Fruit fly (Drosophila melanogaster) whole organism, embryonic: ENCODE data around the gene bab1.

Source experiments
- Asciz ChIP-seq: fragments of 200-800 bp; sonication (Bioruptor generic); optimal IDR thresholded peaks from 2 replicates; lab custom pipeline; 2017; ENCODE audit warnings: missing biosample characterization, mild to moderate bottlenecking, missing genetic modification characterization, missing genetic modification reagents
- CG10209 ChIP-seq: fragments of 200-800 bp; sonication (Bioruptor generic); optimal IDR thresholded peaks from 3 replicates; lab custom pipeline; 2017; ENCODE audit warnings: missing biosample characterization, mild to moderate bottlenecking, missing genetic modification characterization, missing genetic modification reagents
- CG10431 ChIP-seq: fragments of 200-800 bp; sonication (Bioruptor generic); optimal IDR thresholded peaks from 3 replicates; lab custom pipeline; 2018; ENCODE audit warnings: missing biosample characterization, mild to moderate bottlenecking, missing genetic modification characterization
- CG10543 ChIP-seq: fragments of 200-800 bp; sonication (Bioruptor generic); optimal IDR thresholded peaks from 3 replicates; lab custom pipeline; 2017; ENCODE audit warnings: missing biosample characterization, mild to moderate bottlenecking, missing genetic modification characterization, moderate library complexity
- CG11456 ChIP-seq: fragments of 200-800 bp; sonication (Bioruptor generic); IDR thresholded peaks from 3 replicates; pipeline ENCODE4 v1.3.6; 2022; ENCODE audit warnings: missing biosample characterization, missing genetic modification characterization
- CG12942 ChIP-seq: fragments of 200-800 bp; sonication (Bioruptor generic); optimal IDR thresholded peaks from 3 replicates; lab custom pipeline; 2016; ENCODE audit warnings: missing biosample characterization, missing genetic modification characterization
- CG13123 ChIP-seq: fragments of 200-800 bp; sonication (Bioruptor generic); optimal IDR thresholded peaks from 2 replicates; lab custom pipeline; 2016; ENCODE audit warnings: missing biosample characterization, missing genetic modification characterization
- CG13296 ChIP-seq: fragments of 200-800 bp; sonication (Bioruptor generic); optimal IDR thresholded peaks from 3 replicates; lab custom pipeline; 2018; ENCODE audit warnings: missing biosample characterization, mild to moderate bottlenecking, missing genetic modification characterization
- CG13424 ChIP-seq: fragments of 200-800 bp; sonication (Bioruptor generic); optimal IDR thresholded peaks from 2 replicates; lab custom pipeline; 2019; ENCODE audit warnings: missing biosample characterization, mild to moderate bottlenecking, missing genetic modification characterization, moderate library complexity
- CG15696 ChIP-seq: fragments of 200-800 bp; sonication (Bioruptor generic); optimal IDR thresholded peaks from 2 replicates; lab custom pipeline; 2019; ENCODE audit warnings: missing biosample characterization, mild to moderate bottlenecking, missing genetic modification characterization, moderate library complexity
- CG17359 ChIP-seq: fragments of 200-800 bp; sonication (Bioruptor generic); optimal IDR thresholded peaks from 3 replicates; lab custom pipeline; 2018; ENCODE audit warnings: missing biosample characterization, mild to moderate bottlenecking, missing genetic modification characterization, moderate library complexity
- CG18619 ChIP-seq: fragments of 200-800 bp; sonication (Bioruptor generic); optimal IDR thresholded peaks from 3 replicates; lab custom pipeline; 2017; ENCODE audit warnings: missing biosample characterization, mild to moderate bottlenecking, missing genetic modification characterization
- CG2120 ChIP-seq: fragments of 200-800 bp; sonication (Bioruptor generic); optimal IDR thresholded peaks from 3 replicates; lab custom pipeline; 2016; ENCODE audit warnings: missing biosample characterization, missing genetic modification characterization
- CG2129 ChIP-seq: fragments of 200-800 bp; sonication (Bioruptor generic); IDR thresholded peaks from 2 replicates; pipeline ENCODE4 v1.3.6; 2022; ENCODE audit warnings: missing biosample characterization, missing genetic modification characterization; ENCODE audit not compliant: partially characterized antibody
- CG2678 ChIP-seq: fragments of 200-800 bp; sonication (Bioruptor generic); optimal IDR thresholded peaks from 3 replicates; lab custom pipeline; 2019; ENCODE audit warnings: missing biosample characterization, mild to moderate bottlenecking, missing genetic modification characterization, moderate library complexity
- CG33213 ChIP-seq: fragments of 200-800 bp; sonication (Bioruptor generic); optimal IDR thresholded peaks from 3 replicates; lab custom pipeline; 2016; ENCODE audit warnings: missing biosample characterization, missing genetic modification characterization
- CG4404 ChIP-seq: fragments of 200-800 bp; sonication (Bioruptor generic); IDR thresholded peaks from 2 replicates; pipeline ENCODE4 v1.3.6; 2022; ENCODE audit warnings: missing biosample characterization, missing genetic modification characterization
- CG6689 ChIP-seq: fragments of 200-800 bp; sonication (Bioruptor generic); IDR thresholded peaks from 2 replicates; pipeline ENCODE4 v1.3.6; 2022; ENCODE audit warnings: missing biosample characterization, missing genetic modification characterization
- CG7556 ChIP-seq: fragments of 200-800 bp; sonication (Bioruptor generic); optimal IDR thresholded peaks from 2 replicates; lab custom pipeline; 2017; ENCODE audit warnings: missing biosample characterization, mild to moderate bottlenecking, missing genetic modification characterization
- CG8281 ChIP-seq: fragments of 200-800 bp; sonication (Bioruptor generic); optimal IDR thresholded peaks from 2 replicates; lab custom pipeline; 2018; ENCODE audit warnings: missing biosample characterization, mild to moderate bottlenecking, missing genetic modification characterization, moderate library complexity
- CG9797 ChIP-seq: fragments of 200-800 bp; sonication (Bioruptor generic); optimal IDR thresholded peaks from 3 replicates; lab custom pipeline; 2018; ENCODE audit warnings: missing biosample characterization, mild to moderate bottlenecking, missing genetic modification characterization
- E2f1 ChIP-seq: fragments of 200-800 bp; sonication (Bioruptor generic); IDR thresholded peaks from 2 replicates; pipeline ENCODE4 v1.3.6; 2022; ENCODE audit warnings: missing biosample characterization, missing genetic modification characterization
- Ets65A ChIP-seq: fragments of 200-800 bp; sonication (Bioruptor generic); peaks from one replicate; lab custom pipeline; 2016; ENCODE audit warnings: missing biosample characterization, missing genetic modification characterization
- Fer3 ChIP-seq: fragments of 200-800 bp; sonication (Bioruptor generic); optimal IDR thresholded peaks from 2 replicates; lab custom pipeline; 2018; ENCODE audit warnings: missing biosample characterization, mild to moderate bottlenecking, missing genetic modification characterization, moderate library complexity
- H15 ChIP-seq: fragments of 200-800 bp; sonication (Bioruptor generic); IDR thresholded peaks from 3 replicates; pipeline ENCODE4 v1.3.6; 2022; ENCODE audit warnings: missing biosample characterization, missing genetic modification characterization
- Lpt ChIP-seq: fragments of >200 bp; optimal IDR thresholded peaks from 2 replicates; lab custom pipeline; 2018; ENCODE audit warnings: missing biosample characterization, missing genetic modification characterization
- Mad ChIP-seq: fragments of 200-800 bp; sonication (Bioruptor generic); optimal IDR thresholded peaks from 2 replicates; lab custom pipeline; 2016; ENCODE audit warnings: missing biosample characterization, missing genetic modification characterization
- Meics ChIP-seq: fragments of 200-800 bp; sonication (Bioruptor generic); optimal IDR thresholded peaks from 2 replicates; lab custom pipeline; 2017; ENCODE audit warnings: missing biosample characterization, mild to moderate bottlenecking, missing genetic modification characterization
- PHDP ChIP-seq: fragments of 200-800 bp; sonication (Bioruptor generic); optimal IDR thresholded peaks from 3 replicates; lab custom pipeline; 2018; ENCODE audit warnings: missing biosample characterization, mild to moderate bottlenecking, missing genetic modification characterization, moderate library complexity
- Ptx1 ChIP-seq: fragments of 200-800 bp; sonication (Bioruptor generic); IDR thresholded peaks from 2 replicates; pipeline ENCODE4 v1.3.6; 2022; ENCODE audit warnings: missing biosample characterization, missing genetic modification characterization
- ap ChIP-seq: fragments of 200-800 bp; sonication (Bioruptor generic); IDR thresholded peaks from 2 replicates; pipeline ENCODE4 v1.3.6; 2022; ENCODE audit warnings: missing biosample characterization, missing genetic modification characterization
- ase ChIP-seq: fragments of 200-800 bp; sonication (Bioruptor generic); IDR thresholded peaks from 3 replicates; pipeline ENCODE4 v1.3.6; 2022; ENCODE audit warnings: missing biosample characterization, missing genetic modification characterization
- az2 ChIP-seq: fragments of 200-800 bp; sonication (Bioruptor generic); optimal IDR thresholded peaks from 3 replicates; lab custom pipeline; 2016; ENCODE audit warnings: missing biosample characterization, missing genetic modification characterization
- bbx ChIP-seq: fragments of 200-800 bp; sonication (Bioruptor generic); IDR thresholded peaks from 2 replicates; pipeline ENCODE4 v1.3.6; 2022; ENCODE audit warnings: missing biosample characterization, missing genetic modification characterization; ENCODE audit not compliant: partially characterized antibody
- bcd ChIP-seq: fragments of 200-800 bp; sonication (Bioruptor generic); optimal IDR thresholded peaks from 2 replicates; lab custom pipeline; 2017; ENCODE audit warnings: missing biosample characterization, mild to moderate bottlenecking, missing genetic modification characterization
- cas ChIP-seq: fragments of 200-800 bp; sonication (Bioruptor generic); IDR thresholded peaks from 2 replicates; pipeline ENCODE4 v1.3.6; 2022; ENCODE audit warnings: missing biosample characterization, missing genetic modification characterization
- cg ChIP-seq: fragments of 200-800 bp; sonication (Bioruptor generic); optimal IDR thresholded peaks from 3 replicates; lab custom pipeline; 2019; ENCODE audit warnings: missing biosample characterization, mild to moderate bottlenecking, missing genetic modification characterization, moderate library complexity
- dysf ChIP-seq: fragments of 200-800 bp; sonication (Bioruptor generic); IDR thresholded peaks from 3 replicates; pipeline ENCODE4 v1.3.6; 2022; ENCODE audit warnings: missing biosample characterization, missing genetic modification characterization
- ems ChIP-seq: fragments of 200-800 bp; sonication (Bioruptor generic); optimal IDR thresholded peaks from 3 replicates; lab custom pipeline; 2016; ENCODE audit warnings: missing biosample characterization, missing genetic modification characterization
- fd96Cb ChIP-seq: fragments of 200-800 bp; sonication (Bioruptor generic); optimal IDR thresholded peaks from 2 replicates; lab custom pipeline; 2018; ENCODE audit warnings: missing biosample characterization, mild to moderate bottlenecking, missing genetic modification characterization, moderate library complexity
- grau ChIP-seq: fragments of 200-800 bp; optimal IDR thresholded peaks from 3 replicates; lab custom pipeline; 2019; ENCODE audit warnings: missing biosample characterization, mild to moderate bottlenecking, missing genetic modification characterization, moderate library complexity
- nerfin-2 ChIP-seq: fragments of 200-800 bp; sonication (Bioruptor generic); IDR thresholded peaks from 2 replicates; pipeline ENCODE4 v1.3.6; 2022; ENCODE audit warnings: missing biosample characterization, missing genetic modification characterization; ENCODE audit not compliant: partially characterized antibody
- p53 ChIP-seq: fragments of 200-800 bp; sonication (Bioruptor generic); optimal IDR thresholded peaks from 2 replicates; lab custom pipeline; 2016; ENCODE audit warnings: missing biosample characterization, missing genetic modification characterization
- pan ChIP-seq, 4 experiments: fragments of >200 bp in 3 of 4; fragments of 200-800 bp in 1 of 4; sonication (Bioruptor generic) in 1 of 4; optimal IDR thresholded peaks in 3 of 4; IDR thresholded peaks in 1 of 4; 2 replicates each; pipeline versions ENCODE4 v1.3.6 to Lab custom; 2017 to 2022; ENCODE audit warnings: missing biosample characterization in 2 of 4, missing genetic modification characterization in 2 of 4, mixed read lengths in 1 of 4
- row ChIP-seq: fragments of 200-800 bp; sonication (Bioruptor generic); IDR thresholded peaks from 3 replicates; pipeline ENCODE4 v1.3.6; 2022; ENCODE audit warnings: missing biosample characterization, missing genetic modification characterization
- sens ChIP-seq: fragments of 200-800 bp; sonication (Bioruptor generic); peaks from one replicate; lab custom pipeline; 2016; ENCODE audit warnings: missing biosample characterization, missing genetic modification characterization
- sob ChIP-seq: fragments of 200-800 bp; sonication (Bioruptor generic); IDR thresholded peaks from 2 replicates; pipeline ENCODE4 v1.3.6; 2022; ENCODE audit warnings: missing biosample characterization, missing genetic modification characterization
- ssp ChIP-seq: fragments of 200-800 bp; sonication (Bioruptor generic); IDR thresholded peaks from 2 replicates; pipeline ENCODE4 v1.3.6; 2022; ENCODE audit warnings: missing biosample characterization, missing genetic modification characterization
- tup ChIP-seq: fragments of 200-800 bp; sonication (Bioruptor generic); optimal IDR thresholded peaks from 2 replicates; lab custom pipeline; 2016; ENCODE audit warnings: missing biosample characterization, mild to moderate bottlenecking, missing genetic modification characterization, moderate library complexity
- vvl ChIP-seq: fragments of 200-800 bp; sonication (Bioruptor generic); IDR thresholded peaks from 2 replicates; pipeline ENCODE4 v1.3.6; 2022; ENCODE audit warnings: missing biosample characterization, missing genetic modification characterization
- z ChIP-seq: fragments of 200-800 bp; sonication (Bioruptor generic); IDR thresholded peaks from 3 replicates; pipeline ENCODE4 v1.3.6; 2022; ENCODE audit warnings: missing biosample characterization, missing genetic modification characterization

Gene bab1

dm6 chr3L:1010969-1011368 lies 89.9 kb downstream of the bab1 start (continued):
- TF ChIP-seq Ptx1 (GFP tag; lab: Robert Waterston, UW) (peak; percentile 36; the same call in 1 of the 2 replicates), CG4404 (GFP tag; lab: Robert Waterston, UW) (no peak), az2 (GFP tag; lab: Kevin White, UChicago) (no peak), CG33213 (GFP tag; lab: Kevin White, UChicago) (no peak), CG2678 (tag; lab: Kevin White, UChicago) (peak; percentile 54), nerfin-2 (no peak), Meics (GFP tag; lab: Kevin White, UChicago) (peak; percentile 41), CG11456 (GFP tag; lab: Robert Waterston, UW) (0 out of 3 replicates have a peak, but pooled peaks have one; percentile 9), CG15696 (tag; lab: Kevin White, UChicago) (no peak), CG13123 (GFP tag; lab: Kevin White, UChicago) (no peak), row (GFP tag; lab: Robert Waterston, UW) (peak; percentile 58), CG10431 (GFP tag; lab: Kevin White, UChicago) (no peak), Lpt (GFP tag; lab: Kevin White, UChicago) (no peak), E2f1 (no peak), vvl (peak; percentile 15; the same call in 1 of the 2 replicates), cg (GFP tag; lab: Kevin White, UChicago) (peak; percentile 37), PHDP (tag; lab: Kevin White, UChicago) (peak; percentile 8), CG9797 (no peak), sens (no peak), CG2129 (GFP tag; lab: Robert Waterston, UW) (no peak), tup (no peak), Fer3 (tag; lab: Kevin White, UChicago) (peak; percentile 2), CG8281 (tag; lab: Kevin White, UChicago) (no peak), dysf (no peak), ems (no peak), p53 (GFP tag; lab: Kevin White, UChicago) (no peak), CG13296 (GFP tag; lab: Kevin White, UChicago) (peak; percentile 1), pan (optimal IDR thresholded peaks at IDR 0.05; lab: Kevin White, UChicago) (no peak), pan (GFP tag; optimal IDR thresholded peaks at IDR 0.05 in 1 of 2, IDR thresholded peaks at IDR 0.05 in 1 of 2) (peak in 1 of 2 experiments; percentile 27), ase (GFP tag; lab: Robert Waterston, UW) (no peak), Asciz (GFP tag; lab: Kevin White, UChicago) (no peak), CG18619 (GFP tag; lab: Kevin White, UChicago) (peak; percentile 7), bcd (peak; percentile 21), Ets65A (GFP tag; lab: Kevin White, UChicago) (peak; percentile 1), CG6689 (GFP tag; lab: Robert Waterston, UW) (0 out of 2 replicates have a peak, but pooled peaks have one; percentile 31), CG10543 (no peak), CG12942 (GFP tag; lab: Kevin White, UChicago) (no peak), cas (no peak), bbx (GFP tag; lab: Robert Waterston, UW) (no peak), ap (GFP tag; lab: Robert Waterston, UW) (no peak), z (no peak), ssp (GFP tag; lab: Robert Waterston, UW) (0 out of 2 replicates have a peak, but pooled peaks have one; percentile 27), sob (GFP tag; lab: Robert Waterston, UW) (0 out of 2 replicates have a peak, but pooled peaks have one; percentile 26), Mad (GFP tag; lab: Kevin White, UChicago) (no peak), H15 (GFP tag; lab: Robert Waterston, UW) (no peak), CG2120 (GFP tag; lab: Kevin White, UChicago) (peak; percentile 17), CG7556 (peak; percentile 33), fd96Cb (tag; lab: Kevin White, UChicago) (no peak), grau (tag; lab: Kevin White, UChicago) (peak; percentile 20), CG17359 (peak; percentile 13), CG10209 (peak; percentile 20), CG13424 (tag; lab: Kevin White, UChicago) (peak; percentile 10)
